Worm (Caenorhabditis elegans): ENCODE results near the gene nmy-1.

- TF ChIP-seq odd-2 (tag; optimal IDR thresholded peaks at IDR 0.05) (no peak), pqm-1 (tag; optimal IDR thresholded peaks at IDR 0.05) (no peak), hlh-30 (tag; optimal IDR thresholded peaks at IDR 0.05; ENCODE audit: insufficient read depth) (no peak), unc-42 (tag; optimal IDR thresholded peaks at IDR 0.05) (no peak), T23F11.4 (GFP tag; optimal IDR thresholded peaks at IDR 0.05) (no peak), C08G9.2 (tag; optimal IDR thresholded peaks at IDR 0.05) (no peak), nhr-11 (tag; optimal IDR thresholded peaks at IDR 0.05) (no peak), ceh-34 (tag; optimal IDR thresholded peaks at IDR 0.05) (no peak), ceh-19 (GFP tag; optimal IDR thresholded peaks at IDR 0.05) (no peak), fkh-10 (GFP tag; optimal IDR thresholded peaks at IDR 0.05) (no peak), pag-3 (tag; optimal IDR thresholded peaks at IDR 0.05; ENCODE audit: borderline replicate concordance) (no peak), F13H6.1 (tag; optimal IDR thresholded peaks at IDR 0.05) (no peak), fax-1 (tag; optimal IDR thresholded peaks at IDR 0.05) (no peak)
Observed at ce11 chrX:2955628-2956027, 46.3 kb downstream of the nmy-1 start.
